Fruit fly (Drosophila melanogaster) whole organism, wandering third instar larva: ENCODE measurements around the gene CG8142.

Experiments used
- Abd-B ChIP-seq: fragments of >200 bp; optimal IDR thresholded peaks from 2 replicates; lab custom pipeline; 2017; ENCODE audit warnings: missing biosample characterization, missing genetic modification characterization
- CG32264 ChIP-seq: fragments of 200-800 bp; sonication (Bioruptor generic); optimal IDR thresholded peaks from 2 replicates; lab custom pipeline; 2016; ENCODE audit warnings: missing biosample characterization, missing genetic modification characterization
- CG9705 ChIP-seq: fragments of 200-800 bp; sonication (Bioruptor generic); optimal IDR thresholded peaks from 2 replicates; lab custom pipeline; 2018; ENCODE audit warnings: missing biosample characterization, mild to moderate bottlenecking, missing genetic modification characterization
- CrebA ChIP-seq: fragments of 200-800 bp; sonication (Bioruptor generic); optimal IDR thresholded peaks from 2 replicates; lab custom pipeline; 2016; ENCODE audit warnings: missing biosample characterization, mild to moderate bottlenecking, missing genetic modification characterization, borderline replicate concordance
- Dfd ChIP-seq: fragments of >200 bp; optimal IDR thresholded peaks from 2 replicates; lab custom pipeline; 2017; ENCODE audit warnings: missing biosample characterization, missing genetic modification characterization
- Dif ChIP-seq: fragments of 200-275, 200-300 bp; sonication (Bioruptor generic); optimal IDR thresholded peaks from 2 replicates; lab custom pipeline; 2018; ENCODE audit warnings: missing biosample characterization, missing genetic modification characterization; ENCODE audit not compliant: partially characterized antibody
- GATAd ChIP-seq: sonication (Bioruptor generic); optimal IDR thresholded peaks from 2 replicates; lab custom pipeline; 2016; ENCODE audit warnings: missing biosample characterization, missing genetic modification characterization
- HLH106 ChIP-seq: fragments of 200-800 bp; optimal IDR thresholded peaks from 3 replicates; lab custom pipeline; 2019; ENCODE audit warnings: missing biosample characterization, mild to moderate bottlenecking, missing genetic modification characterization, moderate library complexity
- Hnf4 ChIP-seq: fragments of 200-800 bp; sonication (Bioruptor generic); optimal IDR thresholded peaks from 2 replicates; lab custom pipeline; 2016; ENCODE audit warnings: missing biosample characterization, mild to moderate bottlenecking, missing genetic modification characterization
- Hr78 ChIP-seq: fragments of >200 bp; optimal IDR thresholded peaks from 2 replicates; lab custom pipeline; 2017; ENCODE audit warnings: missing biosample characterization, missing genetic modification characterization
- Hr83 ChIP-seq: fragments of 200-300 bp; sonication (Bioruptor generic); optimal IDR thresholded peaks from 2 replicates; lab custom pipeline; 2016; ENCODE audit warnings: missing biosample characterization, mild to moderate bottlenecking, missing genetic modification characterization, moderate library complexity; ENCODE audit not compliant: poor library complexity, severe bottlenecking
- Jra ChIP-seq: sonication (Bioruptor generic); optimal IDR thresholded peaks from 2 replicates; lab custom pipeline; 2016; ENCODE audit warnings: missing biosample characterization, missing genetic modification characterization
- Mio ChIP-seq: sonication (Bioruptor generic); optimal IDR thresholded peaks from 2 replicates; lab custom pipeline; 2016; ENCODE audit warnings: missing biosample characterization, missing genetic modification characterization
- Myc ChIP-seq: fragments of >200 bp; optimal IDR thresholded peaks from 2 replicates; lab custom pipeline; 2017
- N ChIP-seq: fragments of >200 bp; optimal IDR thresholded peaks from 2 replicates; lab custom pipeline; 2018; ENCODE audit warnings: missing biosample characterization, missing external identifiers, missing genetic modification characterization
- OdsH ChIP-seq: fragments of 200-800 bp; sonication (Bioruptor generic); optimal IDR thresholded peaks from 2 replicates; lab custom pipeline; 2016; ENCODE audit warnings: missing biosample characterization, mild to moderate bottlenecking, missing genetic modification characterization
- Rel ChIP-seq, 2 experiments: fragments of 200-800 bp; sonication (Bioruptor generic) in 1 of 2; optimal IDR thresholded peaks; 2 replicates in 1 of 2; 3 replicates in 1 of 2; lab custom pipeline; 2016 to 2019; ENCODE audit warnings: mild to moderate bottlenecking in 2 of 2, missing biosample characterization in 2 of 2, missing genetic modification characterization in 2 of 2, moderate library complexity in 1 of 2
- Sp1 ChIP-seq: fragments of 200-800 bp; sonication (Bioruptor generic); optimal IDR thresholded peaks from 3 replicates; lab custom pipeline; 2019; ENCODE audit warnings: missing biosample characterization, mild to moderate bottlenecking, missing genetic modification characterization, moderate library complexity
- Vsx2 ChIP-seq: fragments of 200-300, 225-300 bp; sonication (Bioruptor generic); optimal IDR thresholded peaks from 2 replicates; lab custom pipeline; 2018; ENCODE audit warnings: missing biosample characterization, missing genetic modification characterization; ENCODE audit not compliant: partially characterized antibody
- br ChIP-seq: fragments of 200-800 bp; sonication (Bioruptor generic); optimal IDR thresholded peaks from 2 replicates; lab custom pipeline; 2016; ENCODE audit warnings: missing biosample characterization, missing genetic modification characterization
- brk ChIP-seq: fragments of 200-800 bp; sonication (Bioruptor generic); optimal IDR thresholded peaks from 2 replicates; lab custom pipeline; 2016; ENCODE audit warnings: missing biosample characterization, mild to moderate bottlenecking, missing genetic modification characterization
- dl ChIP-seq, 2 experiments: fragments of 175-275, 200-275 bp in 1 of 2; fragments of 200-275 bp in 1 of 2; sonication (Bioruptor generic); optimal IDR thresholded peaks; lab custom pipeline; 2018; ENCODE audit warnings: mild to moderate bottlenecking in 2 of 2, missing biosample characterization in 2 of 2, missing genetic modification characterization in 2 of 2, moderate library complexity in 2 of 2; ENCODE audit not compliant: partially characterized antibody in 2 of 2, insufficient read depth in 1 of 2
- dmrt93B ChIP-seq: fragments of 200-800 bp; sonication (Bioruptor generic); optimal IDR thresholded peaks from 2 replicates; lab custom pipeline; 2018; ENCODE audit warnings: missing biosample characterization, mild to moderate bottlenecking, missing genetic modification characterization
- dsf ChIP-seq: sonication (Bioruptor generic); optimal IDR thresholded peaks from 2 replicates; lab custom pipeline; 2016; ENCODE audit warnings: missing biosample characterization, missing genetic modification characterization, borderline replicate concordance
- ey ChIP-seq: fragments of 200-800 bp; sonication (Bioruptor generic); optimal IDR thresholded peaks from 2 replicates; lab custom pipeline; 2016; ENCODE audit warnings: missing biosample characterization, missing genetic modification characterization
- foxo ChIP-seq, 2 experiments: fragments of 200-800 bp; sonication (Bioruptor generic); optimal IDR thresholded peaks; 2 replicates in 1 of 2; 3 replicates in 1 of 2; lab custom pipeline; 2016 to 2017; ENCODE audit warnings: missing biosample characterization in 2 of 2, missing genetic modification characterization in 2 of 2
- fru ChIP-seq: fragments of 200-800 bp; sonication (Bioruptor generic); optimal IDR thresholded peaks from 3 replicates; lab custom pipeline; 2016; ENCODE audit warnings: missing biosample characterization, mild to moderate bottlenecking, missing genetic modification characterization
- h ChIP-seq: fragments of 200-800 bp; sonication (Bioruptor generic); optimal IDR thresholded peaks from 3 replicates; lab custom pipeline; 2016; ENCODE audit warnings: missing biosample characterization, mild to moderate bottlenecking, missing genetic modification characterization
- jim ChIP-seq: fragments of 175-275, 200-325 bp; sonication (Bioruptor generic); optimal IDR thresholded peaks from 2 replicates; lab custom pipeline; 2016; ENCODE audit warnings: missing biosample characterization, mild to moderate bottlenecking, missing genetic modification characterization
- lola ChIP-seq: fragments of >200 bp; optimal IDR thresholded peaks from 2 replicates; lab custom pipeline; 2017; ENCODE audit warnings: missing biosample characterization, missing genetic modification characterization
- pan ChIP-seq: fragments of >200 bp; optimal IDR thresholded peaks from 2 replicates; lab custom pipeline; 2017
- psq ChIP-seq: fragments of 200-800 bp; sonication (Bioruptor generic); optimal IDR thresholded peaks from 3 replicates; lab custom pipeline; 2017; ENCODE audit warnings: missing biosample characterization, mild to moderate bottlenecking, missing genetic modification characterization, moderate library complexity
- rgr ChIP-seq: fragments of 200-800 bp; sonication (Bioruptor generic); optimal IDR thresholded peaks from 3 replicates; lab custom pipeline; 2016; ENCODE audit warnings: missing biosample characterization, mild to moderate bottlenecking, missing genetic modification characterization
- sv ChIP-seq: fragments of 200-800 bp; sonication (Bioruptor generic); optimal IDR thresholded peaks from 3 replicates; lab custom pipeline; 2016; ENCODE audit warnings: missing biosample characterization, missing genetic modification characterization
- tai ChIP-seq: sonication (Bioruptor generic); optimal IDR thresholded peaks from 2 replicates; lab custom pipeline; 2016; ENCODE audit warnings: missing biosample characterization, missing genetic modification characterization
- woc ChIP-seq: sonication (Bioruptor generic); optimal IDR thresholded peaks from 2 replicates; lab custom pipeline; 2016; ENCODE audit warnings: missing biosample characterization, mild to moderate bottlenecking, missing genetic modification characterization

Gene CG8142

dm6 chrX:17887877-17888276 lies 43.4 kb upstream of the CG8142 start, which contains the start of gene CG6788:
Gene CG6788 (plus strand): TSS chrX:17888177.
- no peak for TF ChIP-seq Rel (GFP tag; optimal IDR thresholded peaks at IDR 0.05; lab: Kevin White, UChicago)
- TF ChIP-seq Rel (tag; optimal IDR thresholded peaks at IDR 0.05; lab: Kevin White, UChicago): no peak
- no peak for TF ChIP-seq foxo (GFP tag; optimal IDR thresholded peaks at IDR 0.05; lab: Kevin White, UChicago)
- no peak for TF ChIP-seq Vsx2 (GFP tag; lab: Kevin White, UChicago)
- no peak for TF ChIP-seq Hr78 (GFP tag; lab: Kevin White, UChicago)
- no peak for TF ChIP-seq woc (GFP tag; lab: Kevin White, UChicago)
- TF ChIP-seq lola (GFP tag; lab: Kevin White, UChicago): no peak
- no peak for TF ChIP-seq Dif (GFP tag; lab: Kevin White, UChicago)
- no peak for TF ChIP-seq Myc (lab: Kevin White, UChicago)
- TF ChIP-seq Mio (GFP tag; lab: Kevin White, UChicago): no peak
- TF ChIP-seq tai (GFP tag; lab: Kevin White, UChicago): no peak
- no peak for TF ChIP-seq brk (GFP tag; lab: Kevin White, UChicago)
- TF ChIP-seq rgr (GFP tag; lab: Kevin White, UChicago): no peak
- TF ChIP-seq pan (lab: Kevin White, UChicago): no peak
- no peak for TF ChIP-seq ey (GFP tag; lab: Kevin White, UChicago)
- no peak for TF ChIP-seq dsf (GFP tag; lab: Kevin White, UChicago)

- TF ChIP-seq N (no peak), ey (GFP tag; lab: Kevin White, UChicago) (peak; percentile 14), brk (GFP tag; lab: Kevin White, UChicago) (no peak), dsf (GFP tag; lab: Kevin White, UChicago) (no peak), rgr (GFP tag; lab: Kevin White, UChicago) (no peak), Jra (GFP tag; lab: Kevin White, UChicago) (peak; percentile 14), Dif (GFP tag; lab: Kevin White, UChicago) (no peak), dmrt93B (no peak), woc (GFP tag; lab: Kevin White, UChicago) (no peak), Mio (GFP tag; lab: Kevin White, UChicago) (no peak), psq (GFP tag; lab: Kevin White, UChicago) (no peak), CG32264 (no peak), Sp1 (no peak), pan (lab: Kevin White, UChicago) (no peak), CG9705 (GFP tag; lab: Kevin White, UChicago) (no peak), fru (no peak), tai (GFP tag; lab: Kevin White, UChicago) (no peak), HLH106 (tag; lab: Kevin White, UChicago) (peak; percentile 33), CrebA (GFP tag; lab: Kevin White, UChicago) (no peak), foxo (GFP tag; optimal IDR thresholded peaks at IDR 0.05; lab: Kevin White, UChicago) (peak in 1 of 2 experiments; percentile 45), Myc (lab: Kevin White, UChicago) (peak; percentile 65), Rel (GFP tag; optimal IDR thresholded peaks at IDR 0.05; lab: Kevin White, UChicago) (no peak), Rel (tag; optimal IDR thresholded peaks at IDR 0.05; lab: Kevin White, UChicago) (no peak), Hnf4 (GFP tag; lab: Kevin White, UChicago) (peak; percentile 63)
Measured at dm6 chrX:17887208-17887627, 42.7 kb upstream of the CG8142 start, which contains the start of gene mnb. Gene mnb (minus strand): TSS chrX:17887222.

dm6 chrX:17886449-17887207 lies 42.1 kb upstream of the CG8142 start:
- TF ChIP-seq fru (no peak), Dif (GFP tag; lab: Kevin White, UChicago) (no peak), h (GFP tag; lab: Kevin White, UChicago) (peak; percentile 28), dsf (GFP tag; lab: Kevin White, UChicago) (no peak), Hr83 (GFP tag; lab: Kevin White, UChicago) (no peak), CrebA (GFP tag; lab: Kevin White, UChicago) (no peak), Hnf4 (GFP tag; lab: Kevin White, UChicago) (no peak), Hr78 (GFP tag; lab: Kevin White, UChicago) (no peak), foxo (GFP tag; optimal IDR thresholded peaks at IDR 0.05; lab: Kevin White, UChicago) (no peak), brk (GFP tag; lab: Kevin White, UChicago) (peak; percentile 56), Sp1 (peak; percentile 38), CG9705 (GFP tag; lab: Kevin White, UChicago) (no peak), pan (lab: Kevin White, UChicago) (no peak), CG32264 (no peak), rgr (GFP tag; lab: Kevin White, UChicago) (no peak), psq (GFP tag; lab: Kevin White, UChicago) (peak; percentile 69), Rel (GFP tag; optimal IDR thresholded peaks at IDR 0.05; lab: Kevin White, UChicago) (no peak), Rel (tag; optimal IDR thresholded peaks at IDR 0.05; lab: Kevin White, UChicago) (peak; percentile 99), jim (GFP tag; lab: Kevin White, UChicago) (no peak), dl (GFP tag; optimal IDR thresholded peaks at IDR 0.05; lab: Kevin White, UChicago; ENCODE audit: insufficient read depth in 1 of 2, partially characterized antibody in 2 of 2) (no peak), lola (GFP tag; lab: Kevin White, UChicago) (no peak), woc (GFP tag; lab: Kevin White, UChicago) (no peak), Dfd (GFP tag; lab: Kevin White, UChicago) (peak; percentile 46), HLH106 (tag; lab: Kevin White, UChicago) (peak; percentile 24), Jra (GFP tag; lab: Kevin White, UChicago) (no peak), br (GFP tag; lab: Kevin White, UChicago) (peak; percentile 44), ey (GFP tag; lab: Kevin White, UChicago) (peak; percentile 1), GATAd (GFP tag; lab: Kevin White, UChicago) (no peak), OdsH (no peak), Myc (lab: Kevin White, UChicago) (no peak), Mio (GFP tag; lab: Kevin White, UChicago) (no peak), sv (GFP tag; lab: Kevin White, UChicago) (peak; percentile 1), Abd-B (GFP tag; lab: Kevin White, UChicago) (no peak)
